Fruit fly (Drosophila melanogaster) whole organism, embryonic: ENCODE measurements around the gene CG11892.

Source experiments
- B-H2 ChIP-seq: fragments of 200-800 bp; sonication (Bioruptor generic); optimal IDR thresholded peaks from 2 replicates; lab custom pipeline; 2018; ENCODE audit warnings: missing biosample characterization, mild to moderate bottlenecking, missing genetic modification characterization
- BtbVII ChIP-seq: fragments of 200-800 bp; sonication (Bioruptor generic); optimal IDR thresholded peaks from 3 replicates; lab custom pipeline; 2017; ENCODE audit warnings: missing biosample characterization, mild to moderate bottlenecking, missing genetic modification characterization
- CG10267 ChIP-seq: fragments of 200-800 bp; sonication (Bioruptor generic); optimal IDR thresholded peaks from 2 replicates; lab custom pipeline; 2018; ENCODE audit warnings: missing biosample characterization, mild to moderate bottlenecking, missing genetic modification characterization, moderate library complexity
- CG11247 ChIP-seq: fragments of 200-800 bp; sonication (Bioruptor generic); IDR thresholded peaks from 2 replicates; pipeline ENCODE4 v1.3.6; 2022; ENCODE audit warnings: missing biosample characterization, missing genetic modification characterization
- CG11695 ChIP-seq: fragments of 200-800 bp; sonication (Bioruptor generic); IDR thresholded peaks from 3 replicates; pipeline ENCODE4 v1.3.6; 2022; ENCODE audit warnings: missing biosample characterization, missing genetic modification characterization
- CG12942 ChIP-seq: fragments of 200-800 bp; sonication (Bioruptor generic); optimal IDR thresholded peaks from 3 replicates; lab custom pipeline; 2016; ENCODE audit warnings: missing biosample characterization, missing genetic modification characterization
- CG14014 ChIP-seq: fragments of 200-800 bp; sonication (Bioruptor generic); IDR thresholded peaks from 2 replicates; pipeline ENCODE4 v1.3.6; 2022; ENCODE audit warnings: missing biosample characterization, missing genetic modification characterization
- CG17186 ChIP-seq: fragments of 200-800 bp; sonication (Bioruptor generic); optimal IDR thresholded peaks from 3 replicates; lab custom pipeline; 2017; ENCODE audit warnings: missing biosample characterization, missing genetic modification reagents, missing genetic modification characterization
- CG17568 ChIP-seq: fragments of 200-800 bp; sonication (Bioruptor generic); optimal IDR thresholded peaks from 2 replicates; lab custom pipeline; 2018; ENCODE audit warnings: missing biosample characterization, mild to moderate bottlenecking, missing genetic modification characterization, moderate library complexity
- CG2678 ChIP-seq: fragments of 200-800 bp; sonication (Bioruptor generic); optimal IDR thresholded peaks from 3 replicates; lab custom pipeline; 2019; ENCODE audit warnings: missing biosample characterization, mild to moderate bottlenecking, missing genetic modification characterization, moderate library complexity
- CG31441 ChIP-seq: fragments of 200-800 bp; sonication (Bioruptor generic); IDR thresholded peaks from 2 replicates; pipeline ENCODE4 v1.3.6; 2022; ENCODE audit warnings: missing biosample characterization, missing genetic modification characterization
- CG32532 ChIP-seq: fragments of 200-800 bp; sonication (Bioruptor generic); IDR thresholded peaks from 2 replicates; pipeline ENCODE4 v1.3.6; 2022; ENCODE audit warnings: missing biosample characterization, missing genetic modification characterization
- CG34422 ChIP-seq: fragments of 200-800 bp; sonication (Bioruptor generic); IDR thresholded peaks from 3 replicates; pipeline ENCODE4 v1.3.6; 2022; ENCODE audit warnings: missing biosample characterization, missing genetic modification characterization
- CG4404 ChIP-seq: fragments of 200-800 bp; sonication (Bioruptor generic); IDR thresholded peaks from 2 replicates; pipeline ENCODE4 v1.3.6; 2022; ENCODE audit warnings: missing biosample characterization, missing genetic modification characterization
- CG4730 ChIP-seq: fragments of 200-800 bp; sonication (Bioruptor generic); IDR thresholded peaks from 2 replicates; pipeline ENCODE4 v1.3.6; 2022; ENCODE audit warnings: missing biosample characterization, missing genetic modification characterization
- Dfd ChIP-seq, 2 experiments: fragments of >200 bp; optimal IDR thresholded peaks; 2 replicates each; lab custom pipeline; 2017; ENCODE audit warnings: missing biosample characterization in 2 of 2, missing genetic modification characterization in 2 of 2
- HmgZ ChIP-seq: fragments of 200-800 bp; sonication (Bioruptor generic); optimal IDR thresholded peaks from 2 replicates; lab custom pipeline; 2018; ENCODE audit warnings: missing biosample characterization, mild to moderate bottlenecking, missing genetic modification characterization
- Hmr ChIP-seq: fragments of 200-800 bp; sonication (Bioruptor generic); optimal IDR thresholded peaks from 3 replicates; lab custom pipeline; 2017; ENCODE audit warnings: mild to moderate bottlenecking, missing biosample characterization, missing genetic modification reagents, missing genetic modification characterization
- Meics ChIP-seq: fragments of 200-800 bp; sonication (Bioruptor generic); optimal IDR thresholded peaks from 2 replicates; lab custom pipeline; 2017; ENCODE audit warnings: missing biosample characterization, mild to moderate bottlenecking, missing genetic modification characterization
- Spps ChIP-seq: fragments of 200-800 bp; sonication (Bioruptor generic); optimal IDR thresholded peaks from 2 replicates; lab custom pipeline; 2018; ENCODE audit warnings: missing biosample characterization, mild to moderate bottlenecking, missing genetic modification characterization
- Stat92E ChIP-seq, 3 experiments: fragments of >200 bp in 2 of 3; fragments of 200-800 bp in 1 of 3; sonication (Bioruptor generic) in 1 of 3; optimal IDR thresholded peaks; 2 replicates each; lab custom pipeline; 2017 to 2019; ENCODE audit warnings: missing biosample characterization in 3 of 3, missing genetic modification characterization in 3 of 3, mild to moderate bottlenecking in 1 of 3, moderate library complexity in 1 of 3
- Trl ChIP-seq, 3 experiments: fragments of >200 bp in 2 of 3; fragments of 200-800 bp in 1 of 3; sonication (Bioruptor generic) in 1 of 3; optimal IDR thresholded peaks; 2 replicates in 1 of 3; 3 replicates in 2 of 3; lab custom pipeline; 2016 to 2017; ENCODE audit warnings: missing biosample characterization in 1 of 3, missing genetic modification characterization in 1 of 3
- Vsx1 ChIP-seq: fragments of 200-800 bp; sonication (Bioruptor generic); optimal IDR thresholded peaks from 2 replicates; lab custom pipeline; 2017; ENCODE audit warnings: missing biosample characterization, mild to moderate bottlenecking, missing genetic modification characterization, missing genetic modification reagents
- amos ChIP-seq: fragments of 200-800 bp; sonication (Bioruptor generic); IDR thresholded peaks from 2 replicates; pipeline ENCODE4 v1.3.6; 2022; ENCODE audit warnings: missing biosample characterization, missing genetic modification characterization; ENCODE audit not compliant: partially characterized antibody
- chinmo ChIP-seq: fragments of 200-800 bp; sonication (Bioruptor generic); IDR thresholded peaks from 4 replicates; pipeline ENCODE4 v1.3.6; 2022; ENCODE audit warnings: missing biosample characterization, missing genetic modification characterization; ENCODE audit not compliant: partially characterized antibody
- dm ChIP-seq: fragments of 200-800 bp; sonication (Bioruptor generic); optimal IDR thresholded peaks from 3 replicates; lab custom pipeline; 2016; ENCODE audit warnings: missing biosample characterization, missing genetic modification characterization
- dpn ChIP-seq, 2 experiments: fragments of 200-800 bp; sonication (Bioruptor generic); optimal IDR thresholded peaks; 3 replicates each; lab custom pipeline; 2016; ENCODE audit warnings: missing biosample characterization in 2 of 2, missing genetic modification characterization in 2 of 2
- exex ChIP-seq: fragments of 200-800 bp; sonication (Bioruptor generic); optimal IDR thresholded peaks from 4 replicates; lab custom pipeline; 2018; ENCODE audit warnings: missing biosample characterization, mild to moderate bottlenecking, missing genetic modification characterization, moderate library complexity
- fd102C ChIP-seq: fragments of 200-800 bp; sonication (Bioruptor generic); optimal IDR thresholded peaks from 2 replicates; lab custom pipeline; 2018; ENCODE audit warnings: missing biosample characterization, mild to moderate bottlenecking, missing genetic modification characterization, moderate library complexity
- fd64A ChIP-seq: fragments of 200-800 bp; sonication (Bioruptor generic); optimal IDR thresholded peaks from 3 replicates; lab custom pipeline; 2018; ENCODE audit warnings: missing biosample characterization, mild to moderate bottlenecking, missing genetic modification characterization
- fd96Cb ChIP-seq: fragments of 200-800 bp; sonication (Bioruptor generic); optimal IDR thresholded peaks from 2 replicates; lab custom pipeline; 2018; ENCODE audit warnings: missing biosample characterization, mild to moderate bottlenecking, missing genetic modification characterization, moderate library complexity
- fru ChIP-seq: fragments of >200 bp; optimal IDR thresholded peaks from 2 replicates; lab custom pipeline; 2017
- gcm ChIP-seq: fragments of 200-800 bp; sonication (Bioruptor generic); optimal IDR thresholded peaks from 2 replicates; lab custom pipeline; 2019; ENCODE audit warnings: missing biosample characterization, mild to moderate bottlenecking, missing genetic modification characterization, moderate library complexity
- mirr ChIP-seq: fragments of 200-800 bp; sonication (Bioruptor generic); optimal IDR thresholded peaks from 3 replicates; lab custom pipeline; 2018; ENCODE audit warnings: missing biosample characterization, mild to moderate bottlenecking, missing genetic modification characterization
- peb ChIP-seq: fragments of 200-800 bp; sonication (Bioruptor generic); IDR thresholded peaks from 2 replicates; pipeline ENCODE4 v1.3.6; 2022; ENCODE audit warnings: missing biosample characterization, missing genetic modification characterization
- pum ChIP-seq: fragments of 200-800 bp; sonication (Bioruptor generic); optimal IDR thresholded peaks from 2 replicates; lab custom pipeline; 2016; ENCODE audit warnings: missing biosample characterization, missing genetic modification characterization
- ro ChIP-seq: fragments of 200-800 bp; sonication (Bioruptor generic); IDR thresholded peaks from 2 replicates; pipeline ENCODE4 v1.3.6; 2022; ENCODE audit warnings: missing biosample characterization, missing genetic modification characterization
- scrt ChIP-seq: fragments of 200-800 bp; sonication (Bioruptor generic); optimal IDR thresholded peaks from 2 replicates; lab custom pipeline; 2018; ENCODE audit warnings: missing biosample characterization, mild to moderate bottlenecking, missing genetic modification characterization, moderate library complexity
- sd ChIP-seq: fragments of 200-800 bp; sonication (Bioruptor generic); optimal IDR thresholded peaks from 3 replicates; lab custom pipeline; 2018; ENCODE audit warnings: missing biosample characterization, mild to moderate bottlenecking, missing genetic modification characterization, moderate library complexity
- sens ChIP-seq: fragments of 200-800 bp; sonication (Bioruptor generic); peaks from one replicate; lab custom pipeline; 2016; ENCODE audit warnings: missing biosample characterization, missing genetic modification characterization
- sug ChIP-seq: fragments of 200-800 bp; optimal IDR thresholded peaks from 2 replicates; lab custom pipeline; 2019; ENCODE audit warnings: missing biosample characterization, mild to moderate bottlenecking, missing genetic modification characterization, moderate library complexity
- trem ChIP-seq: fragments of 200-800 bp; optimal IDR thresholded peaks from 3 replicates; lab custom pipeline; 2019; ENCODE audit warnings: missing biosample characterization, mild to moderate bottlenecking, missing genetic modification characterization, moderate library complexity
- ttk ChIP-seq: fragments of 200-800 bp; sonication (Bioruptor generic); IDR thresholded peaks from 2 replicates; pipeline ENCODE4 v2.1.2; 2022; ENCODE audit warnings: missing biosample characterization, missing genetic modification characterization
- unpg ChIP-seq: fragments of 200-800 bp; sonication (Bioruptor generic); optimal IDR thresholded peaks from 3 replicates; lab custom pipeline; 2018; ENCODE audit warnings: missing biosample characterization, mild to moderate bottlenecking, missing genetic modification characterization, moderate library complexity
- z ChIP-seq: fragments of 200-800 bp; sonication (Bioruptor generic); IDR thresholded peaks from 3 replicates; pipeline ENCODE4 v1.3.6; 2022; ENCODE audit warnings: missing biosample characterization, missing genetic modification characterization

CG11892 gene

DNA sequence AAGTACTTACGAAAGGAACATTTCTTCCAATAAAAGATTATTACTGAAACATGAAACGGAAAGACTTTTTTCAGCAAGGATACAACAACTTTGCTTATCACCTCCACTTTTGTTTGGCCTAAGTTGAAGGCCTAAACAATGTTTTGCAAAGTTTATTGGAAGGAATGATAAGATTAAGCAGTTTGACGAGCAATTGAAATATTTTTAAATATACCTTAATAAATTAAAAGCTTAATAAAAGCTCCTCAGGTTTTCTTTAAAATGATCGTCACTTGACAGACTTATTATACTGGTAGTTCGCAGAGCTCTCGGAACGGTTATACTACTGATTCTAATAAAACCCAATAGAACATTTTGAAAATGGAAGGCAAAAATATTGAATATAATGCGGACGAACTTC is 3.8 kb downstream of the CG11892 start, which contains the start of gene CG31104:
Gene CG31104 (plus strand): TSS at position 301 of the 400 bp plus-strand sequence.
- peak; percentile 22 for TF ChIP-seq exex (tag; lab: Kevin White, UChicago)
- no peak for TF ChIP-seq CG11695 (GFP tag; lab: Robert Waterston, UW)

DNA sequence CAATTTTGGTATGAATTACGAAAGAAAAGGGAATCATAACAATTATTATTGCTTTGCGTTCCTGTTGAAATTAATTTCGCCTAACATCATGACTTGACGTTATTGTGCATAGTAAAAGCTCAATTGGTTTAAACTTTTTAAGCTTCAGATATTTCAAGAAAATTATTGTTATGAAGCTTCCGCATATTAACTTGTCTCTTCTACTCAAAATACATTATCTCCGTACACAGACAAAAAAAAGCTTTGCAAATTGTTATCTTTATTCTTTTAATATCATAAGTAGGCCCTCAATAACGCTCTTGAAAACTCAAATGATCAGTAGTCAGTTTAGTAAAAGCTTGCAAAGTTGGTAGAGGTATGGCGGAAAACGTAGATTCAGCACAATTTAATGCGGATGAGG is 5.8 kb downstream of the CG11892 start, which contains the start of gene CG13658:
Gene CG13658 (plus strand): TSS at position 347 of the 400 bp plus-strand sequence.
- TF ChIP-seq fru: no peak
- no peak for TF ChIP-seq dm (GFP tag; lab: Kevin White, UChicago)
- 0 out of 3 replicates have a peak, but pooled peaks have one; percentile 31 for TF ChIP-seq z
- 0 out of 4 replicates have a peak, but pooled peaks have one; percentile 17 for TF ChIP-seq chinmo (GFP tag; lab: Robert Waterston, UW)
- peak; percentile 13 for TF ChIP-seq sens (GFP tag; lab: Kevin White, UChicago)
- TF ChIP-seq exex (tag; lab: Kevin White, UChicago): peak; percentile 69
- TF ChIP-seq sug (tag; lab: Kevin White, UChicago): peak; percentile 29
- TF ChIP-seq Stat92E (GFP tag; optimal IDR thresholded peaks at IDR 0.05; lab: Kevin White, UChicago): no peak
- TF ChIP-seq trem (tag; lab: Kevin White, UChicago): no peak
- TF ChIP-seq Trl (optimal IDR thresholded peaks at IDR 0.05; lab: Kevin White, UChicago): peak in 1 of 2 experiments; percentile 16
- TF ChIP-seq Trl (GFP tag; optimal IDR thresholded peaks at IDR 0.05; lab: Kevin White, UChicago): no peak
- TF ChIP-seq peb (GFP tag; lab: Robert Waterston, UW): no peak

DNA sequence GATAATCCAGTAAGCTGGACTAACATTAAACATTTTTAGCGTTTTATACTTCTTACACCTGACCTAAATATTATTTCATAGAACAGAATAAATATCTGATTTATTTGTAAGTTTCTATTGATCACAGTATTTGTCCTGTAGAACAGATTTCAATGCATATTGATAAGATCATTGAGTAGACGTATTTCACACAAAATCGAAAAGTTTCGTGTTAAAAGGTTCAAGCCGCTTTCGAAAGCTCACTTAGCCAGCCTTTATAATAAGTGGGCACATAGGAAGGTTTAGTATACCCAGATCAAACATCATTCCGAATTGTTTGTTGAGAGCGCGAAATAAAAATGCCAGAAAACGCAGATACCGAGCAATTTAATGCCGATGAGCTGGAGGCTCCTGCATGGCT is 8.2 kb downstream of the CG11892 start, which contains the start of gene CG11893:
Gene CG11893 (plus strand): TSS at position 301 of the 400 bp plus-strand sequence.
- TF ChIP-seq CG14014 (GFP tag; lab: Robert Waterston, UW) (no peak), CG11247 (GFP tag; lab: Robert Waterston, UW) (no peak), fd102C (GFP tag; lab: Kevin White, UChicago) (no peak), CG4404 (GFP tag; lab: Robert Waterston, UW) (no peak), dpn (GFP tag; optimal IDR thresholded peaks at IDR 0.05; lab: Kevin White, UChicago) (no peak), gcm (GFP tag; lab: Kevin White, UChicago) (no peak), pum (GFP tag; lab: Kevin White, UChicago) (no peak), fd64A (no peak), CG17186 (GFP tag; lab: Kevin White, UChicago) (no peak), Dfd (GFP tag; optimal IDR thresholded peaks at IDR 0.05; lab: Kevin White, UChicago) (no peak), ro (no peak), CG4730 (GFP tag; lab: Robert Waterston, UW) (no peak), fd96Cb (tag; lab: Kevin White, UChicago) (no peak), ttk (GFP tag; lab: Robert Waterston, UW) (no peak), mirr (GFP tag; lab: Kevin White, UChicago) (no peak), Spps (tag; lab: Kevin White, UChicago) (no peak), CG10267 (tag; lab: Kevin White, UChicago) (no peak), CG17568 (no peak)

DNA sequence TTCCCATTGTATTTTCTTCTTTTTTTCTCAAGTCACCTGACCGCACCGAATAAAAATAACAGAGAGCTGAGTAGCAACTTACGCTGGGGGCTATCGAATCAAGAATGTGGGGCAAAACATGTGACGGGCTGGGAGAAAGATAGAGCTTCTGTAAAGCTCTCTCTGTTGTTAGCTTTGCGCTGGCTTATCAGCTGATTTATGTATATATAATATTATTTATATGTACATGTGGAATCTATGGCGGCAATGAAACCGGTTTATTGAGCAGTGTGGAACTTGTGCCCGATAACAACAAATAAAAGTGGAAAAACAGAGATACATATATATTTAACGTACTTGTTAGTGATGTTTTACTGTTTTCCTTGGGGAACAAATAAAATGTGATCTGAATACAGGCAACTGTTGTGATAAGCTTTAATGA is 11.5 kb downstream of the CG11892 start, which contains the start of gene CG31098:
Gene CG31098 (minus strand): TSS at position 114 of the 421 bp plus-strand sequence.
- peak; percentile 61 for TF ChIP-seq B-H2 (GFP tag; lab: Kevin White, UChicago)
- TF ChIP-seq BtbVII (GFP tag; lab: Kevin White, UChicago): peak; percentile 66
- peak; percentile 81; the same call in 2 of the 4 replicates for TF ChIP-seq chinmo (GFP tag; lab: Robert Waterston, UW)
- no peak; the same call in 1 of the 2 replicates for TF ChIP-seq amos (GFP tag; lab: Robert Waterston, UW)
- no peak for TF ChIP-seq CG12942 (GFP tag; lab: Kevin White, UChicago)
- peak; percentile 54 for TF ChIP-seq CG2678 (tag; lab: Kevin White, UChicago)
- TF ChIP-seq Vsx1: peak; percentile 35
- peak; percentile 26; the same call in 1 of the 2 replicates for TF ChIP-seq CG32532
- TF ChIP-seq scrt (GFP tag; lab: Kevin White, UChicago): peak; percentile 30
- peak; percentile 35 for TF ChIP-seq Hmr (GFP tag; lab: Kevin White, UChicago)
- peak; percentile 20 for TF ChIP-seq HmgZ
- peak; percentile 51 for TF ChIP-seq unpg (GFP tag; lab: Kevin White, UChicago)
- TF ChIP-seq CG34422 (GFP tag; lab: Robert Waterston, UW): no peak; the same call in 2 of the 3 replicates
- peak; percentile 95 for TF ChIP-seq sd (tag; lab: Kevin White, UChicago)
- TF ChIP-seq Meics (GFP tag; lab: Kevin White, UChicago): peak; percentile 53
- TF ChIP-seq exex (tag; lab: Kevin White, UChicago): peak; percentile 49
- no peak for TF ChIP-seq CG31441 (GFP tag; lab: Robert Waterston, UW)
